Worm (Caenorhabditis elegans): ENCODE data around the gene cdc-48.2.

The cdc-48.2 gene

ce11 chrII:8138015-8138546, at the start of gene cdc-48.2:
TSS of gene cdc-48.2 (plus strand) at chrII:8138496.
- TF ChIP-seq tbx-11 (GFP tag; IDR thresholded peaks at IDR 0.05) (no peak), F13C5.2 (tag; optimal IDR thresholded peaks at IDR 0.05) (no peak), hnd-1 (tag; optimal IDR thresholded peaks at IDR 0.05) (no peak), sea-1 (GFP tag; conservative IDR thresholded peaks at IDR 0.05) (no peak), pes-1 (GFP tag; IDR thresholded peaks at IDR 0.05) (no peak), ama-1 (optimal IDR thresholded peaks at IDR 0.05) (no peak), flt-1 (GFP tag; IDR thresholded peaks at IDR 0.05) (no peak), tbx-37 (GFP tag; conservative IDR thresholded peaks at IDR 0.05) (no peak), hmg-4 (GFP tag; optimal IDR thresholded peaks at IDR 0.05) (no peak), ets-7 (tag; optimal IDR thresholded peaks at IDR 0.05) (no peak), hmbx-1 (tag; optimal IDR thresholded peaks at IDR 0.05) (no peak)

- TF ChIP-seq tbx-11 (GFP tag; IDR thresholded peaks at IDR 0.05) = no peak
- peak; percentile 20 for TF ChIP-seq hmg-4 (GFP tag; optimal IDR thresholded peaks at IDR 0.05)
- peak; percentile 66 for TF ChIP-seq ama-1 (optimal IDR thresholded peaks at IDR 0.05)
Observed at ce11 chrII:8091528-8091927, 46.8 kb upstream of the cdc-48.2 start.

ce11 chrII:8092537-8092936, 45.8 kb upstream of the cdc-48.2 start, which contains the start of gene ltd-1:
TSS of gene ltd-1 (minus strand) at chrII:8092754.
- TF ChIP-seq F13C5.2 (tag; optimal IDR thresholded peaks at IDR 0.05) (no peak), pes-1 (GFP tag; IDR thresholded peaks at IDR 0.05) (no peak), ceh-36 (tag; optimal IDR thresholded peaks at IDR 0.05) (no peak), scrt-1 (GFP tag; IDR thresholded peaks at IDR 0.05) (no peak), ceh-13 (GFP tag; optimal IDR thresholded peaks at IDR 0.05) (no peak), tbx-37 (GFP tag; conservative IDR thresholded peaks at IDR 0.05) (no peak), aly-1 (tag; optimal IDR thresholded peaks at IDR 0.05) (no peak), tbx-11 (GFP tag; IDR thresholded peaks at IDR 0.05) (no peak)

ce11 chrII:8093283-8093682, 45.0 kb upstream of the cdc-48.2 start:
- TF ChIP-seq ceh-13 (GFP tag; optimal IDR thresholded peaks at IDR 0.05) (no peak), pes-1 (GFP tag; IDR thresholded peaks at IDR 0.05) (no peak), hmbx-1 (tag; optimal IDR thresholded peaks at IDR 0.05) (no peak), hnd-1 (tag; optimal IDR thresholded peaks at IDR 0.05) (no peak), ama-1 (optimal IDR thresholded peaks at IDR 0.05) (no peak), ets-7 (tag; optimal IDR thresholded peaks at IDR 0.05) (no peak), flt-1 (GFP tag; IDR thresholded peaks at IDR 0.05) (no peak), F13C5.2 (tag; optimal IDR thresholded peaks at IDR 0.05) (no peak), tbx-11 (GFP tag; IDR thresholded peaks at IDR 0.05) (no peak), tbx-37 (GFP tag; conservative IDR thresholded peaks at IDR 0.05) (no peak), hmg-4 (GFP tag; optimal IDR thresholded peaks at IDR 0.05) (no peak), sea-1 (GFP tag; conservative IDR thresholded peaks at IDR 0.05) (no peak), ceh-36 (tag; optimal IDR thresholded peaks at IDR 0.05) (no peak), scrt-1 (GFP tag; IDR thresholded peaks at IDR 0.05) (no peak), aly-1 (tag; optimal IDR thresholded peaks at IDR 0.05) (no peak), B0310.2 (tag; optimal IDR thresholded peaks at IDR 0.05) (no peak), tra-4 (tag; optimal IDR thresholded peaks at IDR 0.05) (no peak)

ce11 chrII:8093914-8094313, 44.4 kb upstream of the cdc-48.2 start:
- TF ChIP-seq ceh-36 (tag; optimal IDR thresholded peaks at IDR 0.05) = no peak
- no peak for TF ChIP-seq F13C5.2 (tag; optimal IDR thresholded peaks at IDR 0.05)
- no peak for TF ChIP-seq ama-1 (optimal IDR thresholded peaks at IDR 0.05)
- no peak for TF ChIP-seq hmbx-1 (tag; optimal IDR thresholded peaks at IDR 0.05)
- TF ChIP-seq scrt-1 (GFP tag; IDR thresholded peaks at IDR 0.05) = no peak
- TF ChIP-seq sea-1 (GFP tag; conservative IDR thresholded peaks at IDR 0.05) = no peak
- no peak for TF ChIP-seq ceh-13 (GFP tag; optimal IDR thresholded peaks at IDR 0.05)

ce11 chrII:8099212-8099784, 39.0 kb upstream of the cdc-48.2 start:
- TF ChIP-seq ama-1 (optimal IDR thresholded peaks at IDR 0.05) (no peak), ets-7 (tag; optimal IDR thresholded peaks at IDR 0.05) (no peak), F13C5.2 (tag; optimal IDR thresholded peaks at IDR 0.05) (no peak), flt-1 (GFP tag; IDR thresholded peaks at IDR 0.05) (no peak), scrt-1 (GFP tag; IDR thresholded peaks at IDR 0.05) (no peak), tra-4 (tag; optimal IDR thresholded peaks at IDR 0.05) (no peak), hnd-1 (tag; optimal IDR thresholded peaks at IDR 0.05) (no peak), hmg-4 (GFP tag; optimal IDR thresholded peaks at IDR 0.05) (no peak), aly-1 (tag; optimal IDR thresholded peaks at IDR 0.05) (no peak), tbx-11 (GFP tag; IDR thresholded peaks at IDR 0.05) (no peak)

ce11 chrII:8102041-8102440, 36.3 kb upstream of the cdc-48.2 start, which contains the start of gene sre-2:
TSS of gene sre-2 (minus strand) at chrII:8102141.
- TF ChIP-seq ama-1 (optimal IDR thresholded peaks at IDR 0.05) = no peak
- no peak for TF ChIP-seq scrt-1 (GFP tag; IDR thresholded peaks at IDR 0.05)
- no peak for TF ChIP-seq hmbx-1 (tag; optimal IDR thresholded peaks at IDR 0.05)
- no peak for TF ChIP-seq tbx-11 (GFP tag; IDR thresholded peaks at IDR 0.05)
- no peak for TF ChIP-seq ceh-13 (GFP tag; optimal IDR thresholded peaks at IDR 0.05)
- no peak for TF ChIP-seq tbx-37 (GFP tag; conservative IDR thresholded peaks at IDR 0.05)
- no peak for TF ChIP-seq B0310.2 (tag; optimal IDR thresholded peaks at IDR 0.05)
- TF ChIP-seq tra-4 (tag; optimal IDR thresholded peaks at IDR 0.05) = no peak
- no peak for TF ChIP-seq sea-1 (GFP tag; conservative IDR thresholded peaks at IDR 0.05)
- no peak for TF ChIP-seq pes-1 (GFP tag; IDR thresholded peaks at IDR 0.05)

- TF ChIP-seq hmbx-1 (tag; optimal IDR thresholded peaks at IDR 0.05) = no peak
- no peak for TF ChIP-seq F13C5.2 (tag; optimal IDR thresholded peaks at IDR 0.05)
- TF ChIP-seq ceh-36 (tag; optimal IDR thresholded peaks at IDR 0.05) = no peak
- TF ChIP-seq scrt-1 (GFP tag; IDR thresholded peaks at IDR 0.05) = no peak
- TF ChIP-seq tbx-37 (GFP tag; conservative IDR thresholded peaks at IDR 0.05) = no peak
- TF ChIP-seq hnd-1 (tag; optimal IDR thresholded peaks at IDR 0.05) = no peak
- TF ChIP-seq tra-4 (tag; optimal IDR thresholded peaks at IDR 0.05) = no peak
- TF ChIP-seq ets-7 (tag; optimal IDR thresholded peaks at IDR 0.05) = no peak
Observed at ce11 chrII:8104998-8105397, 33.3 kb upstream of the cdc-48.2 start, which contains the start of gene sfxn-5. TSS of gene sfxn-5 (minus strand) at chrII:8105052.

Data from whole organism, early embryonic.